Fruit fly (Drosophila melanogaster) whole organism: ENCODE measurements around the gene ph-d.

Experiments used
- CG8478 ChIP-seq: fragments of >200 bp; optimal IDR thresholded peaks from 2 replicates; lab custom pipeline; 2018; ENCODE audit warnings: inconsistent platforms
- Dll ChIP-seq: fragments of >200 bp; optimal IDR thresholded peaks from 2 replicates; lab custom pipeline; 2017
- EcR ChIP-seq, 2 experiments: fragments of >200 bp; optimal IDR thresholded peaks; 2 replicates each; lab custom pipeline; 2017; ENCODE audit warnings: missing biosample characterization in 2 of 2, missing genetic modification characterization in 2 of 2, missing genetic modification reagents in 2 of 2
- pan ChIP-seq: fragments of >200 bp; optimal IDR thresholded peaks from 2 replicates; lab custom pipeline; 2017
- psq ChIP-seq: fragments of >200 bp; optimal IDR thresholded peaks from 2 replicates; lab custom pipeline; 2017
- usp ChIP-seq: fragments of >200 bp; optimal IDR thresholded peaks from 2 replicates; lab custom pipeline; 2017; ENCODE audit warnings: missing biosample characterization, missing genetic modification characterization, mixed read lengths

Gene ph-d

dm6 chrX:2141159-2141853 is 18.2 kb upstream of the ph-d start, which contains the start of gene D2hgdh:
D2hgdh (plus strand) TSS chrX:2141489.
- TF ChIP-seq CG8478 (no peak), psq (lab: Kevin White, UChicago) (no peak), usp (GFP tag; lab: Kevin White, UChicago) (no peak), EcR (GFP tag; optimal IDR thresholded peaks at IDR 0.05; lab: Kevin White, UChicago) (no peak), Dll (lab: Kevin White, UChicago) (peak; percentile 64)

dm6 chrX:2140487-2140886 is 17.4 kb upstream of the ph-d start:
- TF ChIP-seq CG8478 (peak; percentile 39), psq (lab: Kevin White, UChicago) (no peak)

dm6 chrX:2139610-2140009 is 16.5 kb upstream of the ph-d start:
- TF ChIP-seq pan (lab: Kevin White, UChicago) (no peak), psq (lab: Kevin White, UChicago) (no peak), Dll (lab: Kevin White, UChicago) (no peak), CG8478 (no peak), EcR (GFP tag; optimal IDR thresholded peaks at IDR 0.05; lab: Kevin White, UChicago) (no peak), usp (GFP tag; lab: Kevin White, UChicago) (no peak)

- TF ChIP-seq CG8478, result no peak
- TF ChIP-seq usp (GFP tag; lab: Kevin White, UChicago), result no peak
- no peak for TF ChIP-seq psq (lab: Kevin White, UChicago)
- peak in 1 of 2 experiments; percentile 24 for TF ChIP-seq EcR (GFP tag; optimal IDR thresholded peaks at IDR 0.05; lab: Kevin White, UChicago)
Measured at dm6 chrX:2138417-2138816, 15.3 kb upstream of the ph-d start.

dm6 chrX:2138342-2138416 is 15.1 kb upstream of the ph-d start, which contains the start of gene ph-p:
ph-p (minus strand) TSS chrX:2138371.
- TF ChIP-seq usp (GFP tag; lab: Kevin White, UChicago) (no peak), pan (lab: Kevin White, UChicago) (no peak), psq (lab: Kevin White, UChicago) (no peak), Dll (lab: Kevin White, UChicago) (no peak)

dm6 chrX:2137587-2138341 is 14.7 kb upstream of the ph-d start:
- peak in 1 of 2 experiments; percentile 20 for TF ChIP-seq EcR (GFP tag; optimal IDR thresholded peaks at IDR 0.05; lab: Kevin White, UChicago)
- TF ChIP-seq Dll (lab: Kevin White, UChicago), result no peak

dm6 chrX:2136831-2137452 is 13.9 kb upstream of the ph-d start:
- TF ChIP-seq Dll (lab: Kevin White, UChicago), result no peak
- peak; percentile 82 for TF ChIP-seq CG8478
- no peak for TF ChIP-seq psq (lab: Kevin White, UChicago)
- TF ChIP-seq pan (lab: Kevin White, UChicago), result peak; percentile 98
- TF ChIP-seq EcR (GFP tag; optimal IDR thresholded peaks at IDR 0.05; lab: Kevin White, UChicago), result peak in 1 of 2 experiments; percentile 39

dm6 chrX:2135868-2136787 is 13.0 kb upstream of the ph-d start:
- TF ChIP-seq pan (lab: Kevin White, UChicago), result no peak
- no peak for TF ChIP-seq EcR (GFP tag; optimal IDR thresholded peaks at IDR 0.05; lab: Kevin White, UChicago)
- TF ChIP-seq CG8478, result no peak
- no peak for TF ChIP-seq Dll (lab: Kevin White, UChicago)
- no peak for TF ChIP-seq psq (lab: Kevin White, UChicago)
- TF ChIP-seq usp (GFP tag; lab: Kevin White, UChicago), result no peak

dm6 chrX:2134965-2135758 is 12.1 kb upstream of the ph-d start:
- TF ChIP-seq pan (lab: Kevin White, UChicago) (peak; percentile 60), psq (lab: Kevin White, UChicago) (no peak)

- TF ChIP-seq CG8478 (no peak), EcR (GFP tag; optimal IDR thresholded peaks at IDR 0.05; lab: Kevin White, UChicago) (no peak), pan (lab: Kevin White, UChicago) (no peak), usp (GFP tag; lab: Kevin White, UChicago) (no peak), Dll (lab: Kevin White, UChicago) (no peak), psq (lab: Kevin White, UChicago) (no peak)
Measured at dm6 chrX:2134226-2134880, 11.3 kb upstream of the ph-d start.
